Fruit fly (Drosophila melanogaster): ENCODE measurements around the gene RpL34b.

- TF ChIP-seq psq (optimal IDR thresholded peaks at IDR 0.05) (no peak), Myc (optimal IDR thresholded peaks at IDR 0.05) (no peak), Sin3A (optimal IDR thresholded peaks at IDR 0.05) (no peak), ttk (optimal IDR thresholded peaks at IDR 0.05) (no peak), insv (optimal IDR thresholded peaks at IDR 0.05) (no peak), h (optimal IDR thresholded peaks at IDR 0.05) (no peak)
Observed at dm6 chr3R:9419300-9419652, 18.2 kb upstream of the RpL34b start.
